Fruit fly (Drosophila melanogaster): ENCODE data around the gene CG7497.

CG7497 gene

DNA sequence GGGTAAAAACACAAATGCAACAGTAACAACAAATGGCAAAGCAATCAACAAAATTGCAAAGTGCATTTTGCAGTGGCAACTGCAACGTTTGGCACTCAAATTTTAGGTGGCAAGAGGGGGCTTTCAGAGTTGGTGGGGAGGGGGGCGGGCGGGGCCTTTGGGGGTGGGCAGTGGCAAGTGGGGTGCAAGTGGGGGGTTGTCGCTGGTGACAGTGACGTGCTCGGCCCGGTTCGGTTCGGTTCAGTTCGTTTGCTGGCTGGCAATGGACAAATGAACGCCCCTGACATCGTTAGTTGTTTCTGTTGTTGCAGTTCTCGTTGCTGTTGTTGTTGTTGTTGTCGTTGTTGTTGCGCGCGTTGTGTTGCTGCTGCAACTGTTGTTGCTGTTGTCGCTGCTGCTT lies 40.1 kb upstream of the CG7497 start:
- TF ChIP-seq Dfd (GFP tag; optimal IDR thresholded peaks at IDR 0.05) (peak; percentile 45), GATAd (GFP tag; optimal IDR thresholded peaks at IDR 0.05) (no peak), jim (GFP tag; optimal IDR thresholded peaks at IDR 0.05) (no peak), Hnf4 (GFP tag; optimal IDR thresholded peaks at IDR 0.05) (no peak), N (GFP tag; optimal IDR thresholded peaks at IDR 0.05) (no peak), foxo (GFP tag; optimal IDR thresholded peaks at IDR 0.05) (no peak), fru (GFP tag; optimal IDR thresholded peaks at IDR 0.05) (no peak)

DNA sequence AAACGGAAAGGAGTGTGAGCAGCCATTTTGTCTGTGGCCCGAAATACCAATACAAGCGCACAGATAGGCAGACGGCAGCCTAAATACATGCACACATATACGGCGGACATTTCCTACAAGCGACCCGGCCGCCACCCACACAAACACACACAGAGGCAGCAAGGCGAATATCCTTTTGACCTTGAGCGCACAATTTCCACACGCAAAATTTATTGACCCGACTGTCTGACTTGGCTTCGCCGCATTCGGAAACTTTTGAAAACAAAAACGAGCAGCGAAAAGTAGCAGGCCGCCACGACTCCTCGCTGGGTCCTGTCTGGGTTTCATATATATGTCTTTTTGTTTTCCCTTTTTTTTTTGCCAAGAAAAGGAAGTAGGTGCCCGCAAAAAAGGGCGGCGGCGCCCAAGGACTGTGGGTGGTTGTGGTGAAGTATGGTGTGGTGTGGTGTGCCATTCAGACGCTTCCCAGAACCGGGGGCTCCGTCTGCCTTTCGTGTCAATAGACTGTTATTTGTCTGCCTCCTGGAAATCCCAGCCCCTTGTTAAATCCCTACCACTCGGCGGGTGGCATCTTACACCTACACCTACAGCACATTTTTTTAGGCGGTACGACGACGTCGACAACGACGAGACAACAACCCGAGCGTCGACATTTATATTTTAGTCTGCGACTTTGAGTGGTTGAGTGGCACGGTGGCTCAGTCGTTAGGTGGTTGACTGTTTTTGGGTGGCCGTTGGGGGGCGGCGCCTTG lies 37.3 kb upstream of the CG7497 start:
- TF ChIP-seq Dfd (GFP tag; optimal IDR thresholded peaks at IDR 0.05), result no peak
- no peak for TF ChIP-seq Jra (GFP tag; optimal IDR thresholded peaks at IDR 0.05)
- TF ChIP-seq OdsH (GFP tag; optimal IDR thresholded peaks at IDR 0.05), result no peak
- no peak for TF ChIP-seq fru (GFP tag; optimal IDR thresholded peaks at IDR 0.05)
- no peak for TF ChIP-seq usp (GFP tag; optimal IDR thresholded peaks at IDR 0.05)
- TF ChIP-seq dl (GFP tag; optimal IDR thresholded peaks at IDR 0.05; ENCODE audit: insufficient read depth in 1 of 2, partially characterized antibody in 2 of 2), result no peak
- no peak for TF ChIP-seq Sp1 (GFP tag; optimal IDR thresholded peaks at IDR 0.05)
- TF ChIP-seq Rel (GFP tag; optimal IDR thresholded peaks at IDR 0.05), result no peak
- TF ChIP-seq Rel (tag; optimal IDR thresholded peaks at IDR 0.05), result no peak
- no peak for TF ChIP-seq psq (GFP tag; optimal IDR thresholded peaks at IDR 0.05)
- no peak for TF ChIP-seq Myc (optimal IDR thresholded peaks at IDR 0.05)
- no peak for TF ChIP-seq CG9705 (GFP tag; optimal IDR thresholded peaks at IDR 0.05)
- no peak for TF ChIP-seq Dif (GFP tag; optimal IDR thresholded peaks at IDR 0.05; ENCODE audit: partially characterized antibody)
- no peak for TF ChIP-seq lola (GFP tag; optimal IDR thresholded peaks at IDR 0.05)
- no peak for TF ChIP-seq pan (optimal IDR thresholded peaks at IDR 0.05)
- TF ChIP-seq Vsx2 (GFP tag; optimal IDR thresholded peaks at IDR 0.05; ENCODE audit: partially characterized antibody), result no peak
- TF ChIP-seq ey (GFP tag; optimal IDR thresholded peaks at IDR 0.05), result no peak
- TF ChIP-seq jim (GFP tag; optimal IDR thresholded peaks at IDR 0.05), result no peak
- TF ChIP-seq GATAd (GFP tag; optimal IDR thresholded peaks at IDR 0.05), result no peak
- TF ChIP-seq woc (GFP tag; optimal IDR thresholded peaks at IDR 0.05), result no peak
- TF ChIP-seq rgr (GFP tag; optimal IDR thresholded peaks at IDR 0.05), result no peak

DNA sequence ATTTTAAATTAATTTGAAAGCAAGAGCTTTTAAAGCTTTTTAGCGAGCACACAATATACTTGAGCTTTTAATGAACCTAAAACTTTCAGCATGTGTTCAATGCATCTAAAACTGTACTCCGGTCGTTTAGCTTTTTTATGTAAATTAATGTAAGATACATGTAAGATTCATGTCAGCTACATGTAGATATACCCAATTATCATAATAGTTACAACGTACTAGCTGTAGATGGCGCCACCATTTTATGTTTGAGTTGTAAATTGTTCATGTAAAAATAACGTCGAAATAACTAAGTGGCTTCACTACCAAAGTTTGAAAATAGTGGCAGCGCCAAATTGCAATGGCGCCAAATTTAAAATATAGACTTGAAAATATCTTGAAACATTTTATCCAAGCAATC lies 36.4 kb upstream of the CG7497 start:
- TF ChIP-seq Myc (optimal IDR thresholded peaks at IDR 0.05) (peak; percentile 75), CG9705 (GFP tag; optimal IDR thresholded peaks at IDR 0.05) (no peak), Abd-B (GFP tag; optimal IDR thresholded peaks at IDR 0.05) (no peak), Dfd (GFP tag; optimal IDR thresholded peaks at IDR 0.05) (no peak), dl (GFP tag; optimal IDR thresholded peaks at IDR 0.05; ENCODE audit: insufficient read depth in 1 of 2, partially characterized antibody in 2 of 2) (no peak), CrebA (GFP tag; optimal IDR thresholded peaks at IDR 0.05; ENCODE audit: borderline replicate concordance) (peak; percentile 21), Vsx2 (GFP tag; optimal IDR thresholded peaks at IDR 0.05; ENCODE audit: partially characterized antibody) (peak; percentile 57), Hnf4 (GFP tag; optimal IDR thresholded peaks at IDR 0.05) (peak; percentile 50), Hr78 (GFP tag; optimal IDR thresholded peaks at IDR 0.05) (no peak), CG32264 (GFP tag; optimal IDR thresholded peaks at IDR 0.05) (no peak), Hr83 (GFP tag; optimal IDR thresholded peaks at IDR 0.05; ENCODE audit: poor library complexity, severe bottlenecking) (peak; percentile 9), fru (GFP tag; optimal IDR thresholded peaks at IDR 0.05) (peak; percentile 14), tai (GFP tag; optimal IDR thresholded peaks at IDR 0.05) (peak; percentile 64), brk (GFP tag; optimal IDR thresholded peaks at IDR 0.05) (peak; percentile 75)

DNA sequence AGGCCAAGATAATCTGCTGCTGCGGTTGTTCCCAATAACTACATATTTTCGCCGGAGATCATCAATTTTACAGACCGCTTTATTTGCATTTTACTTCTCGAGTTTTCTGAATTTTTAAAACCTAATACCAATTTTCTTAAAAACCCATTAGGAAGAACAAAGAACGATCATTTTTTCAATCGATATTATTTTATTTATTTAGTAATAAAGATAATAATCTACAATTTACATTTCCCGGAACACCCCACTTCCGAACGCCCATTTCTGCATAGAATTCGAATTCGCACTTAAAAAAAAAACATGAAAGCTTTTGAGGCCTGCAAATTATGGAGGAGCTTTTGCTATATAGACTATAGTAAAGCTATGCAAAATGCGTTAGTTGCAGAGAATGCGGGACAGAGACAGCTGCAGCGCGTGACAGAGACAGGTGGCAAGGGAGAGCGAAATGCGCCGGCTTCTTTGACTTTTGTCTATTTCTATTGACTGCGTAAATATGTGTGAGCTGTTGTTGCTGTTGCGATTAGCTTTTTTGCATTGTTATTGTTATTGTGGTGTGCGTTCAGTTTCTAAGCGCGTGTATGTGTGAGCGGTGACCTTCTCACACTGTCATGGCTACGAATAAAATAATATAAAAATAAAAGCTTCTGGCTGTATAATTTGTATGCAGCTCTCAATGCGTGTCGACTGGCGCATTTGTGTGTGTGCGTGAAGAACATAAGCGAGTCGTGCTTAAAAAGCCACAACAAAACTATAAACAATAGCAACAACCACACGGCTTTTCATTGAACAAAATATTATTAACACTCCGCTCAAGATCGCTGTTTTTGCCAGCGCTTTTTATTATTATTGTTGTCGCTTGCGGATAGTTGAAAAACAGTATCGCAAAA lies 29.5 kb upstream of the CG7497 start:
- TF ChIP-seq woc (GFP tag; optimal IDR thresholded peaks at IDR 0.05) (no peak), Myc (optimal IDR thresholded peaks at IDR 0.05) (no peak), pan (optimal IDR thresholded peaks at IDR 0.05) (no peak), rgr (GFP tag; optimal IDR thresholded peaks at IDR 0.05) (peak; percentile 28), HLH106 (tag; optimal IDR thresholded peaks at IDR 0.05) (no peak), jim (GFP tag; optimal IDR thresholded peaks at IDR 0.05) (no peak), sage (GFP tag; optimal IDR thresholded peaks at IDR 0.05) (no peak), foxo (GFP tag; optimal IDR thresholded peaks at IDR 0.05) (no peak), Rel (GFP tag; optimal IDR thresholded peaks at IDR 0.05) (no peak), Rel (tag; optimal IDR thresholded peaks at IDR 0.05) (no peak), CrebA (GFP tag; optimal IDR thresholded peaks at IDR 0.05; ENCODE audit: borderline replicate concordance) (no peak), br (GFP tag; optimal IDR thresholded peaks at IDR 0.05) (no peak), OdsH (GFP tag; optimal IDR thresholded peaks at IDR 0.05) (peak; percentile 11), dmrt93B (GFP tag; optimal IDR thresholded peaks at IDR 0.05) (no peak), Dif (GFP tag; optimal IDR thresholded peaks at IDR 0.05; ENCODE audit: partially characterized antibody) (no peak)

All from whole organism, wandering third instar larva.